Fruit fly (Drosophila melanogaster) whole organism, embryonic: Measurements from ENCODE around the gene KP78b.

Experiments used
- Abd-B ChIP-seq: fragments of 200-800 bp; sonication (Bioruptor generic); optimal IDR thresholded peaks from 2 replicates; lab custom pipeline; 2018; ENCODE audit warnings: missing biosample characterization, mild to moderate bottlenecking, missing genetic modification characterization, moderate library complexity
- C15 ChIP-seq: fragments of 200-800 bp; sonication (Bioruptor generic); IDR thresholded peaks from 3 replicates; pipeline ENCODE4 v1.3.6; 2022; ENCODE audit warnings: missing biosample characterization, missing genetic modification characterization
- CG14965 ChIP-seq: fragments of 200-800 bp; sonication (Bioruptor generic); optimal IDR thresholded peaks from 2 replicates; lab custom pipeline; 2016; ENCODE audit warnings: missing biosample characterization, missing genetic modification characterization, borderline replicate concordance
- CG8478 ChIP-seq: fragments of >200 bp; optimal IDR thresholded peaks from 2 replicates; lab custom pipeline; 2018
- Dip2 ChIP-seq: fragments of 200-800 bp; sonication (Bioruptor generic); IDR thresholded peaks from 2 replicates; pipeline ENCODE4 v1.3.6; 2022; ENCODE audit warnings: missing biosample characterization, missing genetic modification characterization
- Gug ChIP-seq: fragments of 200-800 bp; sonication (Bioruptor generic); IDR thresholded peaks from 4 replicates; pipeline ENCODE4 v1.3.6; 2022; ENCODE audit warnings: missing biosample characterization, missing genetic modification characterization
- Hr39 ChIP-seq: fragments of >200 bp; optimal IDR thresholded peaks from 2 replicates; lab custom pipeline; 2017
- Lim3 ChIP-seq: fragments of 200-800 bp; sonication (Bioruptor generic); IDR thresholded peaks from 2 replicates; pipeline ENCODE4 v1.3.6; 2022; ENCODE audit warnings: missing biosample characterization, missing genetic modification characterization
- Tbp ChIP-seq: fragments of >200 bp; optimal IDR thresholded peaks from 2 replicates; lab custom pipeline; 2018; ENCODE audit warnings: missing biosample characterization, missing genetic modification characterization
- ranshi ChIP-seq: fragments of 200-800 bp; sonication (Bioruptor generic); IDR thresholded peaks from 2 replicates; pipeline ENCODE4 v1.3.6; 2022; ENCODE audit warnings: missing biosample characterization, missing genetic modification characterization

dm6 chr3R:11366315-11366714, 13.4 kb upstream of the KP78b start:
- TF ChIP-seq Abd-B (no peak), Hr39 (lab: Kevin White, UChicago) (no peak), Lim3 (GFP tag; lab: Robert Waterston, UW) (no peak), CG8478 (lab: Kevin White, UChicago) (no peak), CG14965 (GFP tag; lab: Kevin White, UChicago) (no peak), Gug (GFP tag; lab: Robert Waterston, UW) (no peak), Dip2 (GFP tag; lab: Robert Waterston, UW) (no peak), C15 (no peak), ranshi (no peak), Tbp (GFP tag; lab: Kevin White, UChicago) (no peak)
